Worm (Caenorhabditis elegans) whole organism, L1 larva: ENCODE measurements around the gene pals-31.
A peak's percentile ranks its signal among the peaks of the same experiment; 100 is the strongest.

Source experiments
- F16B12.6 ChIP-seq: fragments of 150-350 bp; optimal IDR thresholded peaks from 2 replicates; lab custom pipeline; 2014; ENCODE audit warnings: missing biosample characterization, missing genetic modification characterization
- ama-1 ChIP-seq: fragments of 150-350 bp; optimal IDR thresholded peaks from 2 replicates; lab custom pipeline; 2014
- ceh-63 ChIP-seq: fragments of 200-800 bp; sonication (Bioruptor generic); optimal IDR thresholded peaks from 2 replicates; lab custom pipeline; 2018; ENCODE audit warnings: mild to moderate bottlenecking, missing genetic modification characterization, missing compliant biosample characterization
- ceh-82 ChIP-seq, 3 experiments: fragments of 150-350 bp in 1 of 3; sonication (generic microtip) in 2 of 3; optimal IDR thresholded peaks; 2 replicates each; lab custom pipeline; 2014 to 2017; ENCODE audit warnings: missing biosample characterization in 3 of 3, missing genetic modification characterization in 3 of 3
- dpl-1 ChIP-seq, 3 experiments: fragments of 150-350 bp in 2 of 3; sonication (generic microtip) in 1 of 3; optimal IDR thresholded peaks; 2 replicates each; lab custom pipeline; 2014 to 2017; ENCODE audit warnings: missing biosample characterization in 3 of 3, missing genetic modification characterization in 3 of 3, missing genetic modification reagents in 3 of 3
- efl-1 ChIP-seq, 4 experiments: fragments of 150-350 bp; optimal IDR thresholded peaks in 3 of 4; peaks in 1 of 4; 1 replicate in 1 of 4; 2 replicates in 3 of 4; lab custom pipeline; 2014; ENCODE audit warnings: missing biosample characterization in 2 of 4, missing genetic modification characterization in 2 of 4, missing genetic modification reagents in 2 of 4
- efl-3 ChIP-seq: fragments of 200-800 bp; sonication (Bioruptor generic); optimal IDR thresholded peaks from 2 replicates; lab custom pipeline; 2018; ENCODE audit warnings: mild to moderate bottlenecking, missing genetic modification characterization, missing compliant biosample characterization
- elt-2 ChIP-seq: sonication (generic microtip); optimal IDR thresholded peaks from 2 replicates; lab custom pipeline; 2016; ENCODE audit warnings: missing genetic modification characterization, mild to moderate bottlenecking, inconsistent platforms, missing compliant biosample characterization, missing genetic modification reagents
- ets-5 ChIP-seq: fragments of 200-800 bp; sonication (Bioruptor generic); IDR thresholded peaks from 2 replicates; pipeline ENCODE4 v1.3.6; 2022; ENCODE audit warnings: missing genetic modification characterization, missing compliant biosample characterization
- fkh-4 ChIP-seq: sonication (generic microtip); optimal IDR thresholded peaks from 2 replicates; lab custom pipeline; 2016; ENCODE audit warnings: missing compliant biosample characterization, missing genetic modification characterization, borderline replicate concordance
- fkh-8 ChIP-seq: sonication (generic microtip); optimal IDR thresholded peaks from 2 replicates; lab custom pipeline; 2016; ENCODE audit warnings: mild to moderate bottlenecking, missing genetic modification characterization, missing compliant biosample characterization
- fos-1 ChIP-seq: fragments of 150-350 bp; optimal IDR thresholded peaks from 2 replicates; lab custom pipeline; 2014; ENCODE audit warnings: missing biosample characterization, missing genetic modification characterization
- hpl-2 ChIP-seq: fragments of 150-350 bp; optimal IDR thresholded peaks from 2 replicates; lab custom pipeline; 2014; ENCODE audit warnings: missing biosample characterization, missing genetic modification reagents, missing genetic modification characterization
- isw-1 ChIP-seq: fragments of 200-800 bp; sonication (Bioruptor generic); IDR thresholded peaks from 2 replicates; pipeline ENCODE4 v1.3.6; 2022; ENCODE audit warnings: missing genetic modification characterization, missing compliant biosample characterization
- lin-14 ChIP-seq: fragments of 200-800 bp; sonication (Bioruptor generic); optimal IDR thresholded peaks from 2 replicates; lab custom pipeline; 2018; ENCODE audit warnings: mild to moderate bottlenecking, missing genetic modification characterization, moderate library complexity, missing compliant biosample characterization
- lin-39 ChIP-seq: fragments of 150-350 bp; optimal IDR thresholded peaks from 2 replicates; lab custom pipeline; 2014; ENCODE audit warnings: missing biosample characterization, missing genetic modification reagents, missing genetic modification characterization
- lir-3 ChIP-seq: sonication (generic microtip); optimal IDR thresholded peaks from 2 replicates; lab custom pipeline; 2016; ENCODE audit warnings: mild to moderate bottlenecking, missing genetic modification characterization, moderate library complexity, missing compliant biosample characterization; ENCODE audit not compliant: poor library complexity
- nhr-20 ChIP-seq: sonication (generic microtip); optimal IDR thresholded peaks from 2 replicates; lab custom pipeline; 2016; ENCODE audit warnings: mild to moderate bottlenecking, missing genetic modification characterization, missing compliant biosample characterization
- nhr-71 ChIP-seq: sonication (generic microtip); optimal IDR thresholded peaks from 2 replicates; lab custom pipeline; 2016; ENCODE audit warnings: mild to moderate bottlenecking, missing genetic modification characterization, moderate library complexity, missing compliant biosample characterization
- nhr-76 ChIP-seq: sonication (generic microtip); optimal IDR thresholded peaks from 2 replicates; lab custom pipeline; 2017; ENCODE audit warnings: missing biosample characterization, missing genetic modification characterization
- nhr-90 ChIP-seq: sonication (generic microtip); optimal IDR thresholded peaks from 2 replicates; lab custom pipeline; 2016; ENCODE audit warnings: mild to moderate bottlenecking, missing genetic modification characterization, missing compliant biosample characterization; ENCODE audit not compliant: poor library complexity
- pag-3 ChIP-seq: sonication (generic microtip); optimal IDR thresholded peaks from 2 replicates; lab custom pipeline; 2017; ENCODE audit warnings: missing genetic modification characterization, mild to moderate bottlenecking, missing compliant biosample characterization, antibody characterized with exemption, borderline replicate concordance; ENCODE audit not compliant: insufficient read depth
- rnt-1 ChIP-seq: sonication (generic microtip); optimal IDR thresholded peaks from 2 replicates; lab custom pipeline; 2016; ENCODE audit warnings: mild to moderate bottlenecking, missing genetic modification characterization, moderate library complexity, missing compliant biosample characterization
- snpc-4 ChIP-seq: fragments of 150-350 bp; optimal IDR thresholded peaks from 2 replicates; lab custom pipeline; 2014; ENCODE audit warnings: missing biosample characterization, missing genetic modification characterization
- swsn-7 ChIP-seq: sonication (generic microtip); optimal IDR thresholded peaks from 2 replicates; lab custom pipeline; 2016; ENCODE audit warnings: missing genetic modification characterization, missing compliant biosample characterization
- tbx-2 ChIP-seq: sonication (generic microtip); optimal IDR thresholded peaks from 2 replicates; lab custom pipeline; 2016; ENCODE audit warnings: missing genetic modification characterization, missing compliant biosample characterization
- unc-130 ChIP-seq: fragments of 150-350 bp; optimal IDR thresholded peaks from 2 replicates; lab custom pipeline; 2017; ENCODE audit warnings: missing biosample characterization, missing genetic modification characterization, inconsistent platforms
- unc-98 ChIP-seq: fragments of 200-800 bp; sonication (Bioruptor generic); IDR thresholded peaks from 2 replicates; pipeline ENCODE4 v1.3.6; 2022; ENCODE audit warnings: missing genetic modification characterization, missing compliant biosample characterization
- xbp-1 ChIP-seq: sonication (generic microtip); optimal IDR thresholded peaks from 2 replicates; lab custom pipeline; 2016; ENCODE audit warnings: missing genetic modification characterization, missing compliant biosample characterization
- zip-4 ChIP-seq: fragments of 200-800 bp; sonication (Bioruptor generic); optimal IDR thresholded peaks from 2 replicates; lab custom pipeline; 2018; ENCODE audit warnings: mild to moderate bottlenecking, missing genetic modification characterization, moderate library complexity, missing compliant biosample characterization
- ztf-11 ChIP-seq, 2 experiments: sonication (generic microtip); optimal IDR thresholded peaks; 2 replicates each; lab custom pipeline; 2016 to 2017; ENCODE audit warnings: missing genetic modification characterization in 2 of 2, missing biosample characterization in 1 of 2, missing compliant biosample characterization in 1 of 2
- ztf-4 ChIP-seq: fragments of 150-350 bp; optimal IDR thresholded peaks from 2 replicates; lab custom pipeline; 2014; ENCODE audit warnings: missing biosample characterization, missing genetic modification characterization

Gene pals-31

ce11 chrV:642750-643149, 6.4 kb downstream of the pals-31 start, which contains the start of gene nhr-190:
Gene nhr-190 (minus strand): TSS chrV:642924.
- TF ChIP-seq ceh-82 (tag; optimal IDR thresholded peaks at IDR 0.05; lab: Kevin White, UChicago) (peak in 1 of 3 experiments; percentile 2), isw-1 (GFP tag; lab: Robert Waterston, UW) (no peak), nhr-20 (tag; lab: Kevin White, UChicago) (peak; percentile 22), efl-1 (optimal IDR thresholded peaks at IDR 0.05; lab: Kevin White, UChicago) (peak; percentile 31 to 47), efl-1 (GFP tag; optimal IDR thresholded peaks at IDR 0.05 in 1 of 2; lab: Kevin White, UChicago) (no peak), dpl-1 (GFP tag; optimal IDR thresholded peaks at IDR 0.05; lab: Kevin White, UChicago) (no peak), pag-3 (tag; lab: Kevin White, UChicago) (no peak), rnt-1 (tag; lab: Kevin White, UChicago) (peak; percentile 33), fkh-8 (tag; lab: Kevin White, UChicago) (peak; percentile 41), swsn-7 (peak; percentile 30), ztf-11 (tag; optimal IDR thresholded peaks at IDR 0.05; lab: Kevin White, UChicago) (no peak)

- no peak for TF ChIP-seq ztf-4 (tag; lab: Kevin White, UChicago)
These were observed 9.7 kb downstream of the pals-31 start, which contains the start of gene F48G7.12 for ce11 chrV:646129-646528. Gene F48G7.12 (minus strand): TSS chrV:646229.

- TF ChIP-seq zip-4 (GFP tag; lab: Kevin White, UChicago) (no peak), nhr-20 (tag; lab: Kevin White, UChicago) (no peak), unc-130 (tag; lab: Kevin White, UChicago) (no peak), ets-5 (GFP tag; lab: Robert Waterston, UW) (no peak), snpc-4 (no peak), dpl-1 (GFP tag; optimal IDR thresholded peaks at IDR 0.05; lab: Kevin White, UChicago) (no peak), fos-1 (no peak), elt-2 (tag; lab: Kevin White, UChicago) (no peak), nhr-90 (no peak)
These were observed 10.5 kb downstream of the pals-31 start, which contains the start of gene ugt-42 for ce11 chrV:646888-647287. Gene ugt-42 (plus strand): TSS chrV:647188.

- TF ChIP-seq ama-1 (lab: Kevin White, UChicago) (no peak), xbp-1 (tag; lab: Kevin White, UChicago) (no peak), nhr-71 (tag; lab: Kevin White, UChicago) (no peak)
- TF ChIP-seq, all 84 proteins: peak for 0
These were observed 16.6 kb downstream of the pals-31 start, which contains the start of gene srj-5 for ce11 chrV:652940-653339. Gene srj-5 (minus strand): TSS chrV:653040.

- TF ChIP-seq F16B12.6 (tag; lab: Kevin White, UChicago) (no peak), hpl-2 (GFP tag; lab: Kevin White, UChicago) (no peak), unc-98 (no peak), nhr-76 (tag; lab: Kevin White, UChicago) (no peak), lir-3 (tag; lab: Kevin White, UChicago) (no peak), tbx-2 (tag; lab: Kevin White, UChicago) (no peak), lin-14 (GFP tag; lab: Kevin White, UChicago) (no peak), ceh-63 (GFP tag; lab: Kevin White, UChicago) (no peak), lin-39 (tag; lab: Kevin White, UChicago) (no peak), efl-3 (no peak), xbp-1 (tag; lab: Kevin White, UChicago) (no peak), fkh-4 (tag; lab: Kevin White, UChicago) (no peak)
These were observed 18.0 kb downstream of the pals-31 start, which contains the start of gene srj-6 for ce11 chrV:654402-654801. Gene srj-6 (minus strand): TSS chrV:654502.
